Fruit fly (Drosophila melanogaster) whole organism, embryonic: ENCODE results near the gene CG3556.

Experiments
- Abd-B ChIP-seq: fragments of 200-800 bp; sonication (Bioruptor generic); optimal IDR thresholded peaks from 2 replicates; lab custom pipeline; 2018; ENCODE audit warnings: missing biosample characterization, mild to moderate bottlenecking, missing genetic modification characterization, moderate library complexity
- BEAF-32 ChIP-seq: fragments of 200-800 bp; sonication (Bioruptor generic); optimal IDR thresholded peaks from 3 replicates; lab custom pipeline; 2017; ENCODE audit warnings: missing biosample characterization, missing genetic modification characterization, mild to moderate bottlenecking, moderate library complexity, missing genetic modification reagents
- C15 ChIP-seq: fragments of 200-800 bp; sonication (Bioruptor generic); IDR thresholded peaks from 3 replicates; pipeline ENCODE4 v1.3.6; 2022; ENCODE audit warnings: missing biosample characterization, missing genetic modification characterization
- CG10543 ChIP-seq: fragments of 200-800 bp; sonication (Bioruptor generic); optimal IDR thresholded peaks from 3 replicates; lab custom pipeline; 2017; ENCODE audit warnings: missing biosample characterization, mild to moderate bottlenecking, missing genetic modification characterization, moderate library complexity
- CG11085 ChIP-seq: fragments of 200-800 bp; sonication (Bioruptor generic); IDR thresholded peaks from 2 replicates; pipeline ENCODE4 v1.3.6; 2022; ENCODE audit warnings: missing biosample characterization, missing genetic modification characterization
- CG11696 ChIP-seq: fragments of 200-800 bp; sonication (Bioruptor generic); IDR thresholded peaks from 2 replicates; pipeline ENCODE4 v1.3.6; 2022; ENCODE audit warnings: missing biosample characterization, missing genetic modification characterization
- CG12391 ChIP-seq: fragments of 200-800 bp; sonication (Bioruptor generic); optimal IDR thresholded peaks from 3 replicates; lab custom pipeline; 2018; ENCODE audit warnings: missing biosample characterization, mild to moderate bottlenecking, missing genetic modification characterization, moderate library complexity
- CG13624 ChIP-seq: fragments of 200-800 bp; sonication (Bioruptor generic); optimal IDR thresholded peaks from 2 replicates; lab custom pipeline; 2016; ENCODE audit warnings: missing biosample characterization, missing genetic modification characterization
- CG13775 ChIP-seq: fragments of 200-800 bp; sonication (Bioruptor generic); optimal IDR thresholded peaks from 3 replicates; lab custom pipeline; 2017; ENCODE audit warnings: missing biosample characterization, mild to moderate bottlenecking, missing genetic modification characterization
- CG14441 ChIP-seq: fragments of 200-800 bp; sonication (Bioruptor generic); IDR thresholded peaks from 2 replicates; pipeline ENCODE4 v1.3.6; 2022; ENCODE audit warnings: missing biosample characterization, missing genetic modification characterization
- CG14860 ChIP-seq: fragments of 200-800 bp; sonication (Bioruptor generic); IDR thresholded peaks from 3 replicates; pipeline ENCODE4 v1.3.6; 2022; ENCODE audit warnings: missing biosample characterization, missing genetic modification characterization; ENCODE audit not compliant: partially characterized antibody
- CG16863 ChIP-seq: fragments of 200-800 bp; sonication (Bioruptor generic); optimal IDR thresholded peaks from 3 replicates; lab custom pipeline; 2016; ENCODE audit warnings: missing biosample characterization, missing genetic modification characterization
- CG18764 ChIP-seq: fragments of 200-800 bp; sonication (Bioruptor generic); optimal IDR thresholded peaks from 3 replicates; lab custom pipeline; 2016; ENCODE audit warnings: missing biosample characterization, missing genetic modification characterization
- CG2116 ChIP-seq: fragments of 200-800 bp; sonication (Bioruptor generic); optimal IDR thresholded peaks from 3 replicates; lab custom pipeline; 2018; ENCODE audit warnings: missing biosample characterization, mild to moderate bottlenecking, missing genetic modification characterization
- CG2202 ChIP-seq: fragments of 200-800 bp; sonication (Bioruptor generic); optimal IDR thresholded peaks from 2 replicates; lab custom pipeline; 2018; ENCODE audit warnings: missing biosample characterization, mild to moderate bottlenecking, missing genetic modification characterization
- CG34422 ChIP-seq: fragments of 200-800 bp; sonication (Bioruptor generic); IDR thresholded peaks from 3 replicates; pipeline ENCODE4 v1.3.6; 2022; ENCODE audit warnings: missing biosample characterization, missing genetic modification characterization
- CG3838 ChIP-seq: fragments of 200-800 bp; sonication (Bioruptor generic); optimal IDR thresholded peaks from 3 replicates; lab custom pipeline; 2016; ENCODE audit warnings: missing biosample characterization, missing genetic modification characterization
- CG4617 ChIP-seq: fragments of 200-800 bp; sonication (Bioruptor generic); optimal IDR thresholded peaks from 3 replicates; lab custom pipeline; 2016; ENCODE audit warnings: missing biosample characterization, missing genetic modification characterization, borderline replicate concordance
- CG7745 ChIP-seq: fragments of 200-800 bp; sonication (Bioruptor generic); optimal IDR thresholded peaks from 2 replicates; lab custom pipeline; 2018; ENCODE audit warnings: missing biosample characterization, mild to moderate bottlenecking, missing genetic modification characterization, moderate library complexity
- CG8089 ChIP-seq: fragments of 200-800 bp; sonication (Bioruptor generic); optimal IDR thresholded peaks from 3 replicates; lab custom pipeline; 2016; ENCODE audit warnings: missing biosample characterization, missing genetic modification characterization
- CoRest ChIP-seq: fragments of 200-800 bp; sonication (Bioruptor generic); optimal IDR thresholded peaks from 3 replicates; lab custom pipeline; 2018; ENCODE audit warnings: missing biosample characterization, mild to moderate bottlenecking, missing genetic modification characterization, moderate library complexity
- D ChIP-seq, 2 experiments: fragments of 200-800 bp in 1 of 2; fragments of >200 bp in 1 of 2; sonication (Bioruptor generic) in 1 of 2; optimal IDR thresholded peaks; 2 replicates in 1 of 2; 3 replicates in 1 of 2; lab custom pipeline; 2017; ENCODE audit warnings: mild to moderate bottlenecking in 1 of 2, missing biosample characterization in 1 of 2, missing genetic modification characterization in 1 of 2, missing genetic modification reagents in 1 of 2
- Dbx ChIP-seq: fragments of 200-800 bp; sonication (Bioruptor generic); IDR thresholded peaks from 3 replicates; pipeline ENCODE4 v1.3.6; 2022; ENCODE audit warnings: missing biosample characterization, missing genetic modification characterization
- Fer1 ChIP-seq: fragments of 200-800 bp; sonication (Bioruptor generic); optimal IDR thresholded peaks from 2 replicates; lab custom pipeline; 2017; ENCODE audit warnings: missing biosample characterization, mild to moderate bottlenecking, missing genetic modification characterization
- HLHmδ ChIP-seq: fragments of 200-800 bp; sonication (Bioruptor generic); optimal IDR thresholded peaks from 2 replicates; lab custom pipeline; 2018; ENCODE audit warnings: missing biosample characterization, mild to moderate bottlenecking, missing genetic modification characterization, moderate library complexity
- Hand ChIP-seq: fragments of 200-800 bp; sonication (Bioruptor generic); optimal IDR thresholded peaks from 2 replicates; lab custom pipeline; 2017; ENCODE audit warnings: mild to moderate bottlenecking, missing biosample characterization, missing genetic modification reagents, missing genetic modification characterization
- HmgZ ChIP-seq: fragments of 200-800 bp; sonication (Bioruptor generic); optimal IDR thresholded peaks from 2 replicates; lab custom pipeline; 2018; ENCODE audit warnings: missing biosample characterization, mild to moderate bottlenecking, missing genetic modification characterization
- Xbp1 ChIP-seq: fragments of 200-800 bp; sonication (Bioruptor generic); optimal IDR thresholded peaks from 3 replicates; lab custom pipeline; 2016; ENCODE audit warnings: missing biosample characterization, mild to moderate bottlenecking, missing genetic modification characterization
- abd-A ChIP-seq: fragments of 200-800 bp; sonication (Bioruptor generic); optimal IDR thresholded peaks from 3 replicates; lab custom pipeline; 2019; ENCODE audit warnings: missing biosample characterization, mild to moderate bottlenecking, missing genetic modification characterization, moderate library complexity
- ara ChIP-seq: fragments of 200-800 bp; sonication (Bioruptor generic); IDR thresholded peaks from 2 replicates; pipeline ENCODE4 v1.3.6; 2022; ENCODE audit warnings: missing biosample characterization, missing genetic modification characterization
- az2 ChIP-seq: fragments of 200-800 bp; sonication (Bioruptor generic); optimal IDR thresholded peaks from 3 replicates; lab custom pipeline; 2016; ENCODE audit warnings: missing biosample characterization, missing genetic modification characterization
- cas ChIP-seq: fragments of 200-800 bp; sonication (Bioruptor generic); IDR thresholded peaks from 2 replicates; pipeline ENCODE4 v1.3.6; 2022; ENCODE audit warnings: missing biosample characterization, missing genetic modification characterization
- chn ChIP-seq: fragments of 200-800 bp; sonication (Bioruptor generic); optimal IDR thresholded peaks from 2 replicates; lab custom pipeline; 2016; ENCODE audit warnings: missing biosample characterization, missing genetic modification characterization
- disco-r ChIP-seq: fragments of 200-800 bp; sonication (Bioruptor generic); optimal IDR thresholded peaks from 2 replicates; lab custom pipeline; 2016; ENCODE audit warnings: missing biosample characterization, missing genetic modification characterization
- dysf ChIP-seq: fragments of 200-800 bp; sonication (Bioruptor generic); IDR thresholded peaks from 3 replicates; pipeline ENCODE4 v1.3.6; 2022; ENCODE audit warnings: missing biosample characterization, missing genetic modification characterization
- exex ChIP-seq: fragments of 200-800 bp; sonication (Bioruptor generic); optimal IDR thresholded peaks from 4 replicates; lab custom pipeline; 2018; ENCODE audit warnings: missing biosample characterization, mild to moderate bottlenecking, missing genetic modification characterization, moderate library complexity
- fru ChIP-seq: fragments of >200 bp; optimal IDR thresholded peaks from 2 replicates; lab custom pipeline; 2017
- gcm ChIP-seq: fragments of 200-800 bp; sonication (Bioruptor generic); optimal IDR thresholded peaks from 2 replicates; lab custom pipeline; 2019; ENCODE audit warnings: missing biosample characterization, mild to moderate bottlenecking, missing genetic modification characterization, moderate library complexity
- gfzf ChIP-seq: fragments of 200-800 bp; sonication (Bioruptor generic); optimal IDR thresholded peaks from 2 replicates; lab custom pipeline; 2016; ENCODE audit warnings: missing biosample characterization, mild to moderate bottlenecking, missing genetic modification characterization, moderate library complexity
- jing ChIP-seq: fragments of 200-800 bp; sonication (Bioruptor generic); optimal IDR thresholded peaks from 2 replicates; lab custom pipeline; 2018; ENCODE audit warnings: missing biosample characterization, mild to moderate bottlenecking, missing genetic modification characterization
- pfk ChIP-seq: fragments of 200-800 bp; sonication (Bioruptor generic); optimal IDR thresholded peaks from 2 replicates; lab custom pipeline; 2018; ENCODE audit warnings: missing biosample characterization, mild to moderate bottlenecking, missing genetic modification characterization, moderate library complexity
- phol ChIP-seq: fragments of 200-800 bp; sonication (Bioruptor generic); optimal IDR thresholded peaks from 3 replicates; lab custom pipeline; 2018; ENCODE audit warnings: missing biosample characterization, mild to moderate bottlenecking, missing genetic modification characterization, moderate library complexity
- ro ChIP-seq: fragments of 200-800 bp; sonication (Bioruptor generic); IDR thresholded peaks from 2 replicates; pipeline ENCODE4 v1.3.6; 2022; ENCODE audit warnings: missing biosample characterization, missing genetic modification characterization
- sc ChIP-seq, 3 experiments: fragments of >200 bp in 2 of 3; fragments of 200-800 bp in 1 of 3; sonication (Bioruptor generic) in 1 of 3; optimal IDR thresholded peaks; 2 replicates in 2 of 3; 3 replicates in 1 of 3; lab custom pipeline; 2017; ENCODE audit warnings: mild to moderate bottlenecking in 1 of 3, missing biosample characterization in 1 of 3, missing genetic modification characterization in 1 of 3, missing genetic modification reagents in 1 of 3
- ssp ChIP-seq: fragments of 200-800 bp; sonication (Bioruptor generic); IDR thresholded peaks from 2 replicates; pipeline ENCODE4 v1.3.6; 2022; ENCODE audit warnings: missing biosample characterization, missing genetic modification characterization
- sug ChIP-seq: fragments of 200-800 bp; optimal IDR thresholded peaks from 2 replicates; lab custom pipeline; 2019; ENCODE audit warnings: missing biosample characterization, mild to moderate bottlenecking, missing genetic modification characterization, moderate library complexity
- tx ChIP-seq: fragments of 200-800 bp; sonication (Bioruptor generic); optimal IDR thresholded peaks from 2 replicates; lab custom pipeline; 2016; ENCODE audit warnings: missing biosample characterization, missing genetic modification characterization
- zfh2 ChIP-seq: fragments of 200-800 bp; sonication (Bioruptor generic); optimal IDR thresholded peaks from 2 replicates; lab custom pipeline; 2016; ENCODE audit warnings: missing biosample characterization, missing genetic modification characterization

The CG3556 gene

dm6 chrX:4551717-4552116 is 21.7 kb downstream of the CG3556 start, which contains the start of the genes CG11436 and CG3527 (continued):
- TF ChIP-seq CG2116 (GFP tag; lab: Kevin White, UChicago) = no peak
- TF ChIP-seq HmgZ (tag; lab: Kevin White, UChicago) = peak; percentile 6
- TF ChIP-seq Dbx (GFP tag; lab: Robert Waterston, UW) = no peak
- TF ChIP-seq gfzf (GFP tag; lab: Kevin White, UChicago) = peak; percentile 86
- TF ChIP-seq fru (lab: Kevin White, UChicago) = no peak
- no peak for TF ChIP-seq abd-A (tag; lab: Kevin White, UChicago)

- TF ChIP-seq cas (GFP tag; lab: Robert Waterston, UW) (no peak), Hand (GFP tag; lab: Kevin White, UChicago) (no peak), phol (tag; lab: Kevin White, UChicago) (peak; percentile 31), Fer1 (GFP tag; lab: Kevin White, UChicago) (peak; percentile 52), CG13624 (GFP tag; lab: Kevin White, UChicago) (peak; percentile 50), CG16863 (GFP tag; lab: Kevin White, UChicago) (no peak), HLHmδ (GFP tag; lab: Kevin White, UChicago) (peak; percentile 37), CG11696 (GFP tag; lab: Robert Waterston, UW) (no peak), CG4617 (GFP tag; lab: Kevin White, UChicago) (peak; percentile 76), CG14441 (GFP tag; lab: Robert Waterston, UW) (no peak), disco-r (GFP tag; lab: Kevin White, UChicago) (no peak), CG7745 (tag; lab: Kevin White, UChicago) (no peak), sc (optimal IDR thresholded peaks at IDR 0.05; lab: Kevin White, UChicago) (no peak), sc (GFP tag; optimal IDR thresholded peaks at IDR 0.05; lab: Kevin White, UChicago) (no peak), tx (GFP tag; lab: Kevin White, UChicago) (no peak), gcm (GFP tag; lab: Kevin White, UChicago) (no peak), CG14860 (GFP tag; lab: Robert Waterston, UW) (no peak), ara (GFP tag; lab: Robert Waterston, UW) (no peak), Xbp1 (GFP tag; lab: Kevin White, UChicago) (peak; percentile 61), CoRest (tag; lab: Kevin White, UChicago) (peak; percentile 48), chn (GFP tag; lab: Kevin White, UChicago) (no peak), CG2202 (tag; lab: Kevin White, UChicago) (no peak), CG10543 (GFP tag; lab: Kevin White, UChicago) (no peak), BEAF-32 (peak; percentile 51), CG34422 (GFP tag; lab: Robert Waterston, UW) (peak; percentile 59; the same call in 1 of the 3 replicates), Abd-B (GFP tag; lab: Kevin White, UChicago) (peak; percentile 5), CG3838 (no peak), CG8089 (GFP tag; lab: Kevin White, UChicago) (no peak), zfh2 (GFP tag; lab: Kevin White, UChicago) (peak; percentile 58), az2 (GFP tag; lab: Kevin White, UChicago) (peak; percentile 1), D (optimal IDR thresholded peaks at IDR 0.05; lab: Kevin White, UChicago) (no peak), D (GFP tag; optimal IDR thresholded peaks at IDR 0.05; lab: Kevin White, UChicago) (no peak), exex (tag; lab: Kevin White, UChicago) (peak; percentile 38), pfk (GFP tag; lab: Kevin White, UChicago) (peak; percentile 44), ro (no peak), jing (no peak), C15 (GFP tag; lab: Robert Waterston, UW) (no peak), sug (peak; percentile 55), ssp (no peak), CG12391 (tag; lab: Kevin White, UChicago) (peak; percentile 47), dysf (0 out of 3 replicates have a peak, but pooled peaks have one; percentile 15), CG13775 (GFP tag; lab: Kevin White, UChicago) (no peak), CG11085 (GFP tag; lab: Robert Waterston, UW) (no peak), CG18764 (peak; percentile 5)
Measured at dm6 chrX:4553999-4554398, 24.0 kb downstream of the CG3556 start, which contains the start of gene CG11444. CG11444 (minus strand) TSS chrX:4554398.
